Worm (Caenorhabditis elegans): Measurements from ENCODE around the gene acs-15.

acs-15 gene

DNA sequence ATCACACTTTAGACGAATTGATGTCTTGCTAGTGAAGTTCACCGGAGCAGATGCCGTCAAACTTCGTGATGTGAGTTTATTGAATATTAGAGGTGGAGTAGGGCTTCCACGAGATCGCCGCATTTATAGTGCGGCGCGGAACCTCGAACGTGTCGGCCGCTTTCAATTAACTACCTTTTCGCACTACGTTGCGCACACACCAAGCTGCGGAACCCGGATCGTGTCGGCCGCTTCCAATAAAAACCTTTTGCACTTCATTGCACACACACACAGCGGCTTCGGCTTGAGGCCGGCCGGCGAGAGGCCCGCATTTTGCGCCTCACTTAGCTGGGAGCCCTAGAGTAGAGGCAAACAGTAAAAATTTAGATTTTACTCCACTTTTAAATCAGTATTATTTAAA is 27.5 kb upstream of the acs-15 start:
- TF ChIP-seq nhr-12 (tag; optimal IDR thresholded peaks at IDR 0.05) = no peak
- TF ChIP-seq cnd-1 (tag; optimal IDR thresholded peaks at IDR 0.05) = no peak

- TF ChIP-seq hlh-1 (tag; optimal IDR thresholded peaks at IDR 0.05) (peak; percentile 68), lin-32 (GFP tag; optimal IDR thresholded peaks at IDR 0.05) (no peak), ceh-83 (GFP tag; optimal IDR thresholded peaks at IDR 0.05) (no peak), bed-3 (GFP tag; optimal IDR thresholded peaks at IDR 0.05) (no peak)
These were observed 23.3 kb upstream of the acs-15 start, which contains the start of the genes fbxc-24 and fbxc-27 for ce11 chrII:909554-909953. Gene fbxc-24 (minus strand): TSS chrII:909654. Gene fbxc-27 (plus strand): TSS chrII:909769.

DNA sequence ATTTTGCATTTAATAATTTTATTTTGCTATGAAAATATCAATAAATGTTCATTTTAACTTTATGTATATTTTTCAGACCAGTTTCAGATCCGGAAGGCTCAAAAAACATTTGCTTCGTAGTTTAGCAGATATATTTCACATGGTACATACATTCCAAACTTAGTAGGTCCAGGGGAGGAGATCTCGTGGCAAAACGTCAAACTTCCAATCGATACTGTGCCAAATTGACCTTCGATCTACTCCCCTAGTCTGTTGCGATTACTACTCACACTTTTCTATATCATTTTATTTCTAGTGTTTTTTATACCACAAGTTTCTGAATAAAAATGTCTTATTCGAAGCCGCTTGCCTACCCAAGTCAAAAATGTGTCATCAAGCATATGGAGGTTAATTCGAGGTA is 21.1 kb upstream of the acs-15 start, which contains the start of gene fbxc-31:
fbxc-31 (plus strand) TSS at position 301 of the 400 bp plus-strand sequence.
- no peak for TF ChIP-seq nhr-28 (tag; optimal IDR thresholded peaks at IDR 0.05)
- TF ChIP-seq sem-2 (GFP tag; optimal IDR thresholded peaks at IDR 0.05) = no peak
- no peak for TF ChIP-seq cnd-1 (tag; optimal IDR thresholded peaks at IDR 0.05)
- TF ChIP-seq mep-1 (tag; optimal IDR thresholded peaks at IDR 0.05) = no peak
- no peak for TF ChIP-seq ceh-39 (tag; optimal IDR thresholded peaks at IDR 0.05)
- TF ChIP-seq lin-13 (tag; optimal IDR thresholded peaks at IDR 0.05) = no peak
- TF ChIP-seq nhr-12 (tag; optimal IDR thresholded peaks at IDR 0.05) = no peak
- TF ChIP-seq ceh-83 (GFP tag; optimal IDR thresholded peaks at IDR 0.05) = no peak

- TF ChIP-seq lsy-2 (tag; optimal IDR thresholded peaks at IDR 0.05) (peak; percentile 22), flh-1 (GFP tag; optimal IDR thresholded peaks at IDR 0.05) (no peak), unc-39 (tag; optimal IDR thresholded peaks at IDR 0.05) (no peak), ham-2 (GFP tag; optimal IDR thresholded peaks at IDR 0.05) (no peak), mep-1 (tag; optimal IDR thresholded peaks at IDR 0.05) (peak; percentile 65), pha-4 (tag; optimal IDR thresholded peaks at IDR 0.05) (peak; percentile 40), nhr-76 (tag; optimal IDR thresholded peaks at IDR 0.05) (no peak), nhr-28 (tag; optimal IDR thresholded peaks at IDR 0.05) (no peak), mls-2 (tag; optimal IDR thresholded peaks at IDR 0.05) (no peak), M03D4.4 (tag; optimal IDR thresholded peaks at IDR 0.05) (no peak), hlh-1 (tag; optimal IDR thresholded peaks at IDR 0.05) (no peak), elt-3 (tag; optimal IDR thresholded peaks at IDR 0.05) (no peak), elt-1 (tag; optimal IDR thresholded peaks at IDR 0.05; ENCODE audit: borderline replicate concordance, insufficient read depth) (no peak), ceh-39 (tag; optimal IDR thresholded peaks at IDR 0.05) (no peak), nhr-2 (tag; optimal IDR thresholded peaks at IDR 0.05) (no peak), ceh-43 (GFP tag; optimal IDR thresholded peaks at IDR 0.05) (no peak), drap-1 (GFP tag; optimal IDR thresholded peaks at IDR 0.05) (no peak), lin-32 (GFP tag; optimal IDR thresholded peaks at IDR 0.05) (no peak), ceh-83 (GFP tag; optimal IDR thresholded peaks at IDR 0.05) (no peak), bed-3 (GFP tag; optimal IDR thresholded peaks at IDR 0.05) (no peak), cnd-1 (tag; optimal IDR thresholded peaks at IDR 0.05) (no peak)
These were observed 19.5 kb upstream of the acs-15 start, which contains the start of gene fbxc-33 for ce11 chrII:913222-913722. Gene fbxc-33 (plus strand): TSS chrII:913672.

DNA sequence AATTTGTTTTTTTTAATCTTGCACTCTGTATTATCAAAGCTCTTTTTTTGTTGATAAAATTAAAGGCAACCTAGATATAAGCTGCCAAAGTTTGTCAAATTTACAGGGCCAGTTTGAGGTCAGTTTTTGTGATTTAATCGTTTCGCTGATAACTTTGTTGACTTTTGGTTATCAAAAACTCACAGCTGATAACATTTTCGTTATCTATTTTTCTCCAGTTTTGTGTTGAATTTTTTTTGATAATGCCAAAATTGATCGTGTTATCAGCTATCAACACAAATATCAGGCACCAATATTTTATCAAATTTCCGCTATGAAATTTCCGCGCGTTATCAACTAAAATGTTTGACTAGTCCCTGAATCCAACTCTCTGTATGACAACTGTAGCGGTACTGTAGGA is 17.6 kb upstream of the acs-15 start:
- no peak for TF ChIP-seq ceh-83 (GFP tag; optimal IDR thresholded peaks at IDR 0.05)
- no peak for TF ChIP-seq sem-2 (GFP tag; optimal IDR thresholded peaks at IDR 0.05)
- no peak for TF ChIP-seq ces-1 (GFP tag; optimal IDR thresholded peaks at IDR 0.05)
- TF ChIP-seq elt-3 (tag; optimal IDR thresholded peaks at IDR 0.05) = no peak
- no peak for TF ChIP-seq mls-2 (tag; optimal IDR thresholded peaks at IDR 0.05)

ce11 chrII:915780-916179 is 17.0 kb upstream of the acs-15 start, which contains the start of gene fbxc-29:
Gene fbxc-29 (plus strand): TSS chrII:916080.
- no peak for TF ChIP-seq drap-1 (GFP tag; optimal IDR thresholded peaks at IDR 0.05)
- no peak for TF ChIP-seq snpc-4 (tag; optimal IDR thresholded peaks at IDR 0.05)
- TF ChIP-seq pha-4 (tag; optimal IDR thresholded peaks at IDR 0.05) = no peak
- no peak for TF ChIP-seq nhr-237 (tag; optimal IDR thresholded peaks at IDR 0.05)

ce11 chrII:917324-917723 is 15.5 kb upstream of the acs-15 start, which contains the start of gene fbxc-30:
Gene fbxc-30 (plus strand): TSS chrII:917624.
- TF ChIP-seq lin-32 (GFP tag; optimal IDR thresholded peaks at IDR 0.05) = no peak
- TF ChIP-seq flh-1 (GFP tag; optimal IDR thresholded peaks at IDR 0.05) = no peak
- no peak for TF ChIP-seq unc-120 (tag; optimal IDR thresholded peaks at IDR 0.05; ENCODE audit: poor library complexity, severe bottlenecking)
- TF ChIP-seq nhr-237 (tag; optimal IDR thresholded peaks at IDR 0.05) = no peak
- no peak for TF ChIP-seq pha-4 (tag; optimal IDR thresholded peaks at IDR 0.05)
- TF ChIP-seq mep-1 (tag; optimal IDR thresholded peaks at IDR 0.05) = no peak
- TF ChIP-seq ces-1 (GFP tag; optimal IDR thresholded peaks at IDR 0.05) = no peak

Measured in whole organism, mixed stage, embryonic.